Worm (Caenorhabditis elegans) whole organism, L2 larva: ENCODE measurements around the gene ZK662.2.
A peak's percentile ranks its signal among the peaks of the same experiment; 100 is the strongest.

Source experiments
- C34F6.9 ChIP-seq: fragments of 150-350 bp; optimal IDR thresholded peaks from 2 replicates; lab custom pipeline; 2014; ENCODE audit warnings: missing biosample characterization, missing genetic modification characterization
- F13H6.1 ChIP-seq: sonication (generic microtip); optimal IDR thresholded peaks from 2 replicates; lab custom pipeline; 2016; ENCODE audit warnings: missing genetic modification characterization, missing compliant biosample characterization
- R02D3.7 ChIP-seq: fragments of 150-350 bp; optimal IDR thresholded peaks from 2 replicates; lab custom pipeline; 2014; ENCODE audit warnings: missing biosample characterization, missing genetic modification characterization
- Y55F3AM.14 ChIP-seq: fragments of 200-800 bp; sonication (Bioruptor generic); optimal IDR thresholded peaks from 2 replicates; lab custom pipeline; 2018; ENCODE audit warnings: mild to moderate bottlenecking, missing genetic modification characterization, missing compliant biosample characterization
- alr-1 ChIP-seq: fragments of 150-350 bp; optimal IDR thresholded peaks from 2 replicates; lab custom pipeline; 2014; ENCODE audit warnings: missing biosample characterization, missing genetic modification characterization
- blmp-1 ChIP-seq: sonication (generic microtip); optimal IDR thresholded peaks from 2 replicates; lab custom pipeline; 2017; ENCODE audit warnings: missing genetic modification characterization, mild to moderate bottlenecking, missing compliant biosample characterization, antibody characterized with exemption, moderate library complexity; ENCODE audit not compliant: insufficient read depth
- ceh-82 ChIP-seq: fragments of 150-350 bp; optimal IDR thresholded peaks from 2 replicates; lab custom pipeline; 2014; ENCODE audit warnings: missing biosample characterization, missing genetic modification characterization
- crh-2 ChIP-seq: sonication (generic microtip); optimal IDR thresholded peaks from 2 replicates; lab custom pipeline; 2017; ENCODE audit warnings: missing biosample characterization, missing genetic modification characterization
- elt-1 ChIP-seq: fragments of 150-350 bp; optimal IDR thresholded peaks from 2 replicates; lab custom pipeline; 2014; ENCODE audit warnings: missing biosample characterization, missing genetic modification characterization
- elt-3 ChIP-seq: sonication (generic microtip); optimal IDR thresholded peaks from 2 replicates; lab custom pipeline; 2017; ENCODE audit warnings: missing biosample characterization, missing genetic modification characterization
- lin-13 ChIP-seq: fragments of 150-350 bp; optimal IDR thresholded peaks from 2 replicates; lab custom pipeline; 2014; ENCODE audit warnings: missing biosample characterization, missing genetic modification reagents, missing genetic modification characterization
- lsy-2 ChIP-seq, 2 experiments: fragments of 150-350 bp in 1 of 2; sonication (generic microtip) in 1 of 2; optimal IDR thresholded peaks; 2 replicates each; lab custom pipeline; 2014 to 2017; ENCODE audit warnings: missing biosample characterization in 2 of 2, missing genetic modification characterization in 2 of 2
- mab-5 ChIP-seq: fragments of 150-350 bp; optimal IDR thresholded peaks from 2 replicates; lab custom pipeline; 2014; ENCODE audit warnings: missing biosample characterization, missing genetic modification characterization
- nhr-10 ChIP-seq: sonication (generic microtip); optimal IDR thresholded peaks from 2 replicates; lab custom pipeline; 2017; ENCODE audit warnings: missing biosample characterization, missing genetic modification characterization
- nhr-11 ChIP-seq: fragments of 150-350 bp; optimal IDR thresholded peaks from 2 replicates; lab custom pipeline; 2014; ENCODE audit warnings: missing biosample characterization, missing genetic modification characterization
- nhr-12 ChIP-seq: fragments of 150-350 bp; optimal IDR thresholded peaks from 2 replicates; lab custom pipeline; 2014; ENCODE audit warnings: missing biosample characterization, missing genetic modification characterization
- nhr-129 ChIP-seq: fragments of 150-350 bp; optimal IDR thresholded peaks from 2 replicates; lab custom pipeline; 2014; ENCODE audit warnings: missing biosample characterization, missing genetic modification characterization
- nhr-21 ChIP-seq: fragments of 150-350 bp; optimal IDR thresholded peaks from 2 replicates; lab custom pipeline; 2014; ENCODE audit warnings: missing biosample characterization, missing genetic modification characterization
- nhr-6 ChIP-seq: fragments of 150-350 bp; optimal IDR thresholded peaks from 2 replicates; lab custom pipeline; 2014; ENCODE audit warnings: missing biosample characterization, missing genetic modification characterization
- skn-1 ChIP-seq: sonication (generic microtip); optimal IDR thresholded peaks from 2 replicates; lab custom pipeline; 2017; ENCODE audit warnings: missing biosample characterization, missing genetic modification characterization
- sma-3 ChIP-seq: sonication (generic microtip); optimal IDR thresholded peaks from 2 replicates; lab custom pipeline; 2016; ENCODE audit warnings: missing genetic modification reagents, missing genetic modification characterization, missing compliant biosample characterization
- sma-9 ChIP-seq, 2 experiments: fragments of 150-350 bp in 1 of 2; sonication (generic microtip) in 1 of 2; optimal IDR thresholded peaks; 2 replicates each; lab custom pipeline; 2014 to 2016; ENCODE audit warnings: missing genetic modification characterization in 2 of 2, mild to moderate bottlenecking in 1 of 2, missing biosample characterization in 1 of 2, missing compliant biosample characterization in 1 of 2, missing genetic modification reagents in 1 of 2, moderate library complexity in 1 of 2
- snpc-4 ChIP-seq: fragments of 150-350 bp; optimal IDR thresholded peaks from 2 replicates; lab custom pipeline; 2014; ENCODE audit warnings: missing biosample characterization, missing genetic modification characterization
- unc-55 ChIP-seq: fragments of 150-350 bp; sonication (generic microtip); optimal IDR thresholded peaks from 3 replicates; lab custom pipeline; 2014; ENCODE audit warnings: missing biosample characterization, missing genetic modification reagents, missing genetic modification characterization
- unc-62 ChIP-seq: fragments of 150-350 bp; optimal IDR thresholded peaks from 2 replicates; lab custom pipeline; 2014; ENCODE audit warnings: missing biosample characterization, missing genetic modification reagents, missing genetic modification characterization
- zag-1 ChIP-seq: fragments of 150-350 bp; optimal IDR thresholded peaks from 2 replicates; lab custom pipeline; 2014; ENCODE audit warnings: missing biosample characterization, missing genetic modification characterization
- ztf-1 ChIP-seq: fragments of 200-800 bp; sonication (Bioruptor generic); conservative IDR thresholded peaks from 2 replicates; pipeline ENCODE4 v1.3.6; 2022; ENCODE audit warnings: missing genetic modification characterization, missing compliant biosample characterization

Gene ZK662.2

ce11 chrX:15654969-15655368 is 41.5 kb upstream of the ZK662.2 start:
- no peak for TF ChIP-seq C34F6.9 (tag; lab: Kevin White, UChicago)
- no peak for TF ChIP-seq alr-1 (tag; lab: Kevin White, UChicago)
- no peak for TF ChIP-seq nhr-12 (tag; lab: Kevin White, UChicago)
- TF ChIP-seq zag-1, result no peak
- no peak for TF ChIP-seq F13H6.1 (tag; lab: Kevin White, UChicago)
- TF ChIP-seq sma-9 (GFP tag; optimal IDR thresholded peaks at IDR 0.05; lab: Kevin White, UChicago), result no peak
- TF ChIP-seq sma-9 (tag; optimal IDR thresholded peaks at IDR 0.05; lab: Kevin White, UChicago), result no peak
- no peak for TF ChIP-seq nhr-10 (tag; lab: Kevin White, UChicago)
- no peak for TF ChIP-seq Y55F3AM.14
- no peak for TF ChIP-seq elt-3 (tag; lab: Kevin White, UChicago)
- TF ChIP-seq ceh-82 (tag; lab: Kevin White, UChicago), result no peak
- TF ChIP-seq ztf-1 (GFP tag; lab: Robert Waterston, UW), result no peak
- TF ChIP-seq nhr-129 (tag; lab: Kevin White, UChicago), result no peak
- TF ChIP-seq elt-1 (tag; lab: Kevin White, UChicago), result no peak
- no peak for TF ChIP-seq nhr-6
- no peak for TF ChIP-seq skn-1 (tag; lab: Kevin White, UChicago)
- no peak for TF ChIP-seq mab-5 (tag; lab: Kevin White, UChicago)
- no peak for TF ChIP-seq blmp-1 (tag; lab: Kevin White, UChicago)

ce11 chrX:15655623-15656022 is 40.9 kb upstream of the ZK662.2 start:
- TF ChIP-seq unc-55 (GFP tag; lab: Kevin White, UChicago) (peak; percentile 24), Y55F3AM.14 (no peak)
- TF ChIP-seq, all 48 proteins: peak for 1

DNA sequence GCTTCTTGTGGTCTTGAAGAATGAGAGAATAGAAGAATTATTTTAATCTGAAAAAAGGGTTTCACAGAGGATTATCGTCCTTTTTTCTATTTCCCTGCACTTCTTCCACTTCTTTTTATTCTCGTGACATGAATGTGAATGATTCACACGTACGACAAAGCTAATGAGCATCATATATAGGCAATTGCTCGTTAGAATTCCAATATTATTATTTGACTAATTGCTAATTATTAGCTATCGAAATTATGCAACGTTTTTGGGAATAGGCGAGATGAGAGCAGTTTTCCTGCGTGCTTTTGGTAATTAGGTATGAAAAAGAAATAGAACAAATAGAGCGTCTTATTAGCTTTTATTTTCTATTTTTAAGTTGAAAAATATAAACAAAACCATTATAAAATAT is 38.7 kb upstream of the ZK662.2 start:
- peak in 1 of 2 experiments; percentile 10 for TF ChIP-seq lsy-2 (tag; optimal IDR thresholded peaks at IDR 0.05; lab: Kevin White, UChicago)
- no peak for TF ChIP-seq Y55F3AM.14
- peak; percentile 28 for TF ChIP-seq C34F6.9 (tag; lab: Kevin White, UChicago)

DNA sequence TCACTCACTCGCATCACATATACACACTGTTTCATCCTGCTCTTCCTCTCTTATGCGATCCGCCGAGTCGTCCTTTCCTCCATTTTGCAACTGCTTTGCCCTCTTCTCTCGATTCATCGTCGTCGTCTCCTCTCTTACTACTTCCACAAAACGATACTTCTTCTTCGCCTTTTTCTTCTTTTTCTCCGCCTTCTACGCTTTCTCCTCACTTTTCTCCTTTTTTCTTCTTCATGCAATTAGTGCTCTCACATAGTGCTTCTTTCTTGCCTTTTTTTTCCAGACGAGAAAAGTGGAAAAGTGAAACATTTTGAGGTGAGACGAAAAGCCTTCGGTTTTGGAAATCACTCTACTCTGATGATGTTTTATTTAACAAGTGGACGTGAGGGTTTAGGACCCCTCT is 36.9 kb upstream of the ZK662.2 start:
- TF ChIP-seq unc-62 (no peak), unc-55 (GFP tag; lab: Kevin White, UChicago) (peak; percentile 57), lin-13 (GFP tag; lab: Kevin White, UChicago) (peak; percentile 0), nhr-21 (no peak), nhr-129 (tag; lab: Kevin White, UChicago) (peak; percentile 23), lsy-2 (tag; optimal IDR thresholded peaks at IDR 0.05; lab: Kevin White, UChicago) (peak in 1 of 2 experiments; percentile 25), mab-5 (tag; lab: Kevin White, UChicago) (no peak), C34F6.9 (tag; lab: Kevin White, UChicago) (peak; percentile 31), crh-2 (tag; lab: Kevin White, UChicago) (peak; percentile 5)

DNA sequence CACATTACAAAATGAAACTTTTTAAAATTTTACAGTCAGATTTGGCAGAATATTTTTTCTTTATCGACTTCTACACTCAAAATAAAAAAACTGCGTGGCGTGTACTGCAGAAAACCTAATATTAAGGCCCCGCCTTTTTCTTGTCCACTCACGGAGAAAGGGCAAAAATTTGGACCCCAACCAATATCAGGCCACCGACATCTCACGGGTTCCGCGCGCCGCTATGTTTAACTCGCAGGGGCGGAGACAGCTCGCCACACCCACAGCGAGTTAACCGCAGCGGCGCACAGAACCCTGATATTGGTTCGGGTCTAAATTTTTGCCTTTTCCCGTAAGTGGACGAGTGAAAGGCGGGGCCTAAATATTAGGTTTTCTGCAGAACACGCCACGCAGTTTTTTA is 32.8 kb upstream of the ZK662.2 start:
- TF ChIP-seq nhr-11 (tag; lab: Kevin White, UChicago), result no peak
- peak; percentile 81 for TF ChIP-seq snpc-4 (tag; lab: Kevin White, UChicago)

DNA sequence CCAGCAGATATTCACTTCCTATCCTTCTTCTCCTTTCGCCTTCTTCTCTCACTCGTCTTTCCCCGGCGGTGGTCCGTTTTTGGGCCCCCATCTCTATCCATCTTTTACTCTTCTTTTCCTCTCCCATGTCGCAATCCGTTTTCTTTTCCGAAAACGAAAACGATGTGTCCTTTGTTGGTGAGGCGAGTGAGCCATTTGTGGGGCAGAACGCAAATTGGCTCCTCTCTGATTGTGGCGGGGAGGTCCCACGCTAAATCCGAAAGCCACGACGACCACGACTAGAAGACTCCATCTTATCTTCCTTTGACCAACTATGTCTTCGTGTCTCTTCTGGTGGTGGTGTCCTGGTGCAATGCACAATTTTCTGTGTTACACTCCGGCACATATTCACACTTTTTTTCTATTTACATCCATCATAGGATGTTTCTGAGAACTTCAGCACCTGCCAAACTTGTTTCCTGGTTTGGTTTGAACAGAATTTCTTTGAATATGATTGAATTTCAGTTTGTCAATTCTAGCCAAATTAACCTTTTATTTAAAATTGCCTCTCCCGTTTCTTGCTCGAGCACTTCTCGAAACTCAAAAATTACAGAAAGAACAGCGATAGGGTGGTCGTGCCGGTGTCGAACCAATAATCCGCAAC is 30.2 kb upstream of the ZK662.2 start, which contains the start of gene pcdr-1:
Gene pcdr-1, plus strand, starts transcription at position 593 of the 643 bp plus-strand sequence.
- TF ChIP-seq elt-1 (tag; lab: Kevin White, UChicago), result no peak
- no peak for TF ChIP-seq lsy-2 (tag; optimal IDR thresholded peaks at IDR 0.05; lab: Kevin White, UChicago)
- TF ChIP-seq ceh-82 (tag; lab: Kevin White, UChicago), result no peak
- no peak for TF ChIP-seq sma-3 (GFP tag; lab: Kevin White, UChicago)
- TF ChIP-seq crh-2 (tag; lab: Kevin White, UChicago), result no peak
- TF ChIP-seq, all 48 proteins: peak for 0

- peak; percentile 53 for TF ChIP-seq snpc-4 (tag; lab: Kevin White, UChicago)
- no peak for TF ChIP-seq R02D3.7 (tag; lab: Kevin White, UChicago)
- TF ChIP-seq, all 48 proteins: peak for 1
These were observed 28.4 kb upstream of the ZK662.2 start for ce11 chrX:15668053-15668599.
